Worm (Caenorhabditis elegans): Measurements from ENCODE around the gene ins-5.

Gene ins-5

ce11 chrII:6028594-6029141 is 31.3 kb downstream of the ins-5 start:
- TF ChIP-seq ztf-23 (GFP tag; IDR thresholded peaks at IDR 0.05) = no peak
- TF ChIP-seq ref-1 (GFP tag; conservative IDR thresholded peaks at IDR 0.05) = no peak
- TF ChIP-seq klf-2 (GFP tag; conservative IDR thresholded peaks at IDR 0.05) = no peak
- TF ChIP-seq med-1 (GFP tag; optimal IDR thresholded peaks at IDR 0.05; ENCODE audit: insufficient read depth) = no peak

ce11 chrII:6031106-6031505 is 33.7 kb downstream of the ins-5 start, which contains the start of gene frpr-16:
Gene frpr-16 (minus strand): TSS chrII:6031206.
- TF ChIP-seq klf-2 (GFP tag; conservative IDR thresholded peaks at IDR 0.05) (no peak), ztf-29 (GFP tag; IDR thresholded peaks at IDR 0.05) (no peak), ref-1 (GFP tag; conservative IDR thresholded peaks at IDR 0.05) (no peak), ztf-23 (GFP tag; IDR thresholded peaks at IDR 0.05) (no peak), flt-1 (GFP tag; IDR thresholded peaks at IDR 0.05) (no peak), tab-1 (GFP tag; IDR thresholded peaks at IDR 0.05) (no peak), med-1 (GFP tag; optimal IDR thresholded peaks at IDR 0.05; ENCODE audit: insufficient read depth) (no peak), cog-1 (tag; optimal IDR thresholded peaks at IDR 0.05) (no peak), T22C8.4 (GFP tag; IDR thresholded peaks at IDR 0.05) (no peak)

ce11 chrII:6043166-6043565 is 45.8 kb downstream of the ins-5 start, which contains the start of gene R12C12.10:
Gene R12C12.10 (minus strand): TSS chrII:6043266.
- no peak for TF ChIP-seq ztf-23 (GFP tag; IDR thresholded peaks at IDR 0.05)
- no peak for TF ChIP-seq tab-1 (GFP tag; IDR thresholded peaks at IDR 0.05)
- no peak for TF ChIP-seq med-1 (GFP tag; optimal IDR thresholded peaks at IDR 0.05; ENCODE audit: insufficient read depth)
- no peak for TF ChIP-seq cog-1 (tag; optimal IDR thresholded peaks at IDR 0.05)
- TF ChIP-seq ref-1 (GFP tag; conservative IDR thresholded peaks at IDR 0.05) = no peak
- TF ChIP-seq klf-2 (GFP tag; conservative IDR thresholded peaks at IDR 0.05) = no peak
- TF ChIP-seq ztf-29 (GFP tag; IDR thresholded peaks at IDR 0.05) = no peak
- no peak for TF ChIP-seq flt-1 (GFP tag; IDR thresholded peaks at IDR 0.05)
- TF ChIP-seq T22C8.4 (GFP tag; IDR thresholded peaks at IDR 0.05) = no peak

ce11 chrII:6045048-6045447 is 47.7 kb downstream of the ins-5 start, which contains the start of gene R12C12.5:
Gene R12C12.5 (minus strand): TSS chrII:6045148.
- no peak for TF ChIP-seq T22C8.4 (GFP tag; IDR thresholded peaks at IDR 0.05)
- TF ChIP-seq tab-1 (GFP tag; IDR thresholded peaks at IDR 0.05) = no peak
- TF ChIP-seq ztf-29 (GFP tag; IDR thresholded peaks at IDR 0.05) = no peak
- no peak for TF ChIP-seq med-1 (GFP tag; optimal IDR thresholded peaks at IDR 0.05; ENCODE audit: insufficient read depth)
- no peak for TF ChIP-seq klf-2 (GFP tag; conservative IDR thresholded peaks at IDR 0.05)
- TF ChIP-seq ztf-23 (GFP tag; IDR thresholded peaks at IDR 0.05) = no peak
- TF ChIP-seq flt-1 (GFP tag; IDR thresholded peaks at IDR 0.05) = no peak
- TF ChIP-seq cog-1 (tag; optimal IDR thresholded peaks at IDR 0.05) = no peak
- TF ChIP-seq ref-1 (GFP tag; conservative IDR thresholded peaks at IDR 0.05) = no peak

- 0 out of 2 replicates have a peak, but pooled peaks have one; percentile 25 for TF ChIP-seq ztf-23 (GFP tag; IDR thresholded peaks at IDR 0.05)
- no peak for TF ChIP-seq ztf-29 (GFP tag; IDR thresholded peaks at IDR 0.05)
Measured at ce11 chrII:6046023-6046631, 48.8 kb downstream of the ins-5 start.

- TF ChIP-seq ref-1 (GFP tag; conservative IDR thresholded peaks at IDR 0.05) (no peak), ztf-23 (GFP tag; IDR thresholded peaks at IDR 0.05) (peak; percentile 64; the same call in 1 of the 2 replicates), ztf-29 (GFP tag; IDR thresholded peaks at IDR 0.05) (no peak), med-1 (GFP tag; optimal IDR thresholded peaks at IDR 0.05; ENCODE audit: insufficient read depth) (no peak), tab-1 (GFP tag; IDR thresholded peaks at IDR 0.05) (no peak), cog-1 (tag; optimal IDR thresholded peaks at IDR 0.05) (peak; percentile 71), T22C8.4 (GFP tag; IDR thresholded peaks at IDR 0.05) (no peak), klf-2 (GFP tag; conservative IDR thresholded peaks at IDR 0.05) (no peak), flt-1 (GFP tag; IDR thresholded peaks at IDR 0.05) (0 out of 2 replicates have a peak, but pooled peaks have one; percentile 33)
Measured at ce11 chrII:6047639-6048159, 50.3 kb downstream of the ins-5 start, which contains the start of the genes R12C12.6 and ran-5. Gene R12C12.6 (minus strand): TSS chrII:6047867. Gene ran-5 (plus strand): TSS chrII:6048109.

All from whole organism, midembryonic.